Fruit fly (Drosophila melanogaster): Measurements from ENCODE around the gene CG44153.

The CG44153 gene

DNA sequence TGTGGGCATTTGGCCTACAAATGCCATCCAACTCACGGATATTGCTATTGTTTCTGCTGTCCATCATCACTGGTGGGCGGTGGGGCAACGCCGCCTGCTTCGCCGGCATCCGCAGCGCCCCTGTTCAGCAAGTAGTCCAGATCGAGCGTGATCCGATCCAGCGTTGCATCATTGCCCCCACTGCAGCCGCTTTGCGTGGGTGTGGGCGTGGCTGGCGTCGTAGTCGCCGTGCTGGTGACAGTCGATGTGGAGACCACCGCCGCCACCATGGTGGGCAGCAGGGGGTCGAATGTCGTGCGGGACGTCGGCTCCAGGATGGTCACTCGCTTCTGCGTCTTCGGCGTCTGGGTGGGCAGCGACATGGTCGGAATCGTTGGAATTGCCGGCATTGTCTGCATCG lies 115.3 kb downstream of the CG44153 start:
- no peak for TF ChIP-seq noc (tag; optimal IDR thresholded peaks at IDR 0.05)

DNA sequence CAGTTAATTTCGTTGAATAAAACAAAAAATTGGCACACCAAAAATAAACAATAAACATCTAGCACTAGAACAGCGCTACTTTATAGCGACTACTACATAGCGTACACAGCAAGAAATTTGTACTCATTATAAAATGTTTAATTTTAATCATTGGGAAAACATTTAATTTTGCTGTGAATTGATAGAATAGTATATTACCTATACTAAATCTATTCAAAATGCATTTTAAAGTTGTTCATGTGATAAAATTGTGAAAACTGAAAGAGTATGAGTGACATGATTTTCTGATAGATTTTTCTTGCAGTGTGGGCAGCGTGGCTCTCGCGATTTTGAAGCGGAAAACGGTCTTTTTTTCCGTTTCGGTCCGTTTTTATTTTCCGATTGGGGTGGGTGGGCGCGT lies 118.8 kb downstream of the CG44153 start:
- TF ChIP-seq noc (tag; optimal IDR thresholded peaks at IDR 0.05): no peak

DNA sequence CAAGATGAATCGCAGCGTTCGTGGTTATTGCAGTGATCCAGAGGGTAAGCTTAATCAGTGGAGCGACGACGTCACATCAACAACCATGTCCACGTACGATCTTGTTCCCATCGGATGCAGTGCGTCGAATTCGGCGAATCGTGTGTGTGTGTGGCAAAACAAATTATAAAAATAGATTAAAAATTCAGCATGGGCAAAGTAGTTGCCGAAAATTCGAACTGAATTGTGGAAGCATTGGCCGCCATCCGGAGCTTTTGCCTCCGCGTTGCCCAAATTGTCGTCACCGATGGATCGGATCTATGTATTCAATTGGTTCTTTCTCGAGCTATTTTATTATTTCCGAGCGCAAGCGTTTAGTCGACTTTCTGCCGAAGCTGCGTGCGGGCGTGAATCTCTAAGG lies 119.5 kb downstream of the CG44153 start, which contains the start of gene Spn31A:
TSS of gene Spn31A (plus strand) at position 301 of the 400 bp plus-strand sequence.
- no peak for TF ChIP-seq noc (tag; optimal IDR thresholded peaks at IDR 0.05)

DNA sequence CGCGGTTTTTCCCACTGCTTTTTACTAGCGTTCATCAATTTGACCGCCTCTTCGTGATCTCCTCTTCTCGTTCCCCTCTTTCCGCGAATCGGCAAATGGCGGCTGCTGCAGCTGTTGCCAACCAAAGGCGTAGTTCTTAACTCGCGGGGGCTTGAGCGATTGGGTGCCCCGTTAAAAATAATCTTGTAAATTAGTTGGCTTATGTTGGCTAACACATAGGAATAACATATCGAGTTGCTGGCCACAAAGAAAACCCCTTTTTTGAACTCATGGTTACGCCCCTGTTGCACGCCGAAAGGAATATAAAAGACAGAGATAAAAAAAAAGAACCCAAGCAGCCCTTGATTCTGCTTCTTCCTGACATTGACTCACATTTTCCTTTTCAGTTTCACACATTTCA lies 122.8 kb downstream of the CG44153 start:
- TF ChIP-seq noc (tag; optimal IDR thresholded peaks at IDR 0.05): no peak

DNA sequence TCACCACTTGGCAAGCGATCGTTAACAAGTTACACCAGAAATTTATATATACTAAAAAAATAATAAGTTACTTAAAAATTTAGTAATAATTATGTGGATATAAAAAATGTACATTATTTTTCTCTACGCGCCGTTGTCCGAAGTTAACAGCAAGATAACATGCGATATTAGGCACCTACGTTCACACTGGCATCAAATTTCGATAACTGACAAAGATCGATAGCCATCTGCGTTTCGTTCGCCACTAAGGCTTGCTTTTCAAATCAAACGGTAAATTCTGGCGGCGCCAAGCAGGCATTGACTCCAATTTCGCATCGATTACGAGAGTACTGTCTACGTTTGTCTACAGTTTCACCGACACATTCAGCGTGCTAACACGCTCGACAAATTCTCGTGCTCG lies 123.4 kb downstream of the CG44153 start, which contains the start of gene Pen:
TSS of gene Pen (plus strand) at position 196 of the 400 bp plus-strand sequence.
- no peak for TF ChIP-seq noc (tag; optimal IDR thresholded peaks at IDR 0.05)

DNA sequence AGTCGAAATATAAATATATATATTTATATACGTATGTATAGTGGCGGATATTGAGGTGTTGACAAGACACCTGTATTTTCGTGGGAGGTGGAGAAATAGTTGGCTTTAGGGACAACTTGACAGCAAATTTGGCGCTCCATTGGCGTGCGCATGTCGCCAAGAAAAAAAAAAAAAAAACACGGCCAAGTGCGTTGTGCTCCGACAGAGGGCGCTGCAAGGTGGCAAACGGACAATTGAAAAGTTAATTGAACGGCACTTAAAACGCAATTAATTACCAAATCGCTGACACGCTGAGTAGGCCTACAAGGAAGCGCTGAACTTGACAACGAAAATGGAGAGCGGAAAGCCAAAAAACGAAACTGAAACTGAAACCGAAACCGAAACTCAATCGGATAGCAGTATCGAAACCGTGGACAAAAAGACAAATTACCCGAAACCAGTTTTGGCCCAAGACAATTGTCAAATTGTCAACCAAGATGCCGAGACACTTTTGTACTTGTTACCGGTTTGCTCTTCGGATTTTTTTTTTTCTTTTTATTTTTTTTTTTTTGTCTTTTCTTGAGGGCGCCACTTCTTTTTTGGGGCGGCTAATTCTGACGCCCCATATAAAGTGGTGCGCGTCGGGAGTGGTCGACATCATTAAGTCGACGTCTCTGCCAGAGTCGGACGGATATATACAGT lies 126.3 kb downstream of the CG44153 start, which contains the start of gene Cpr31A:
TSS of gene Cpr31A (plus strand) at position 631 of the 681 bp plus-strand sequence.
- no peak for TF ChIP-seq noc (tag; optimal IDR thresholded peaks at IDR 0.05)

DNA sequence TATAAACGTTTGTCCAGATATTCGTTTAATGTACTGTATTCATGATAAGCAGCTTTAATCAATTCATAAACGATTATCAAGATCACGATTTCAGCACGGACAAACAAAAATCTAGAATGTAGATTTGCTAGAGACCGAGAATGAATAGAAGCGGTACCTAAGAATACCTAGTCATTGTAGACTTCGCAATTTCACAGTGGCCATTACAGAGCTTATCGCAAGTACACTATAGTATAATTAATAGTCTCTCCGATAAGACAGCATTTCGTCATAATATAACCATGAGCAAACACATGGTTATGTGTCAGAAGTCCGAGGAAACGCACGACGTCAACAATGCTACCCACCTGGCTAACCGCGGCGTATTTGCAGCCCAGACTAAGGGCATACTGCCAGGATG lies 130.8 kb downstream of the CG44153 start, which contains the start of gene CG33301:
TSS of gene CG33301 (plus strand) at position 301 of the 400 bp plus-strand sequence.
- no peak for TF ChIP-seq noc (tag; optimal IDR thresholded peaks at IDR 0.05)

DNA sequence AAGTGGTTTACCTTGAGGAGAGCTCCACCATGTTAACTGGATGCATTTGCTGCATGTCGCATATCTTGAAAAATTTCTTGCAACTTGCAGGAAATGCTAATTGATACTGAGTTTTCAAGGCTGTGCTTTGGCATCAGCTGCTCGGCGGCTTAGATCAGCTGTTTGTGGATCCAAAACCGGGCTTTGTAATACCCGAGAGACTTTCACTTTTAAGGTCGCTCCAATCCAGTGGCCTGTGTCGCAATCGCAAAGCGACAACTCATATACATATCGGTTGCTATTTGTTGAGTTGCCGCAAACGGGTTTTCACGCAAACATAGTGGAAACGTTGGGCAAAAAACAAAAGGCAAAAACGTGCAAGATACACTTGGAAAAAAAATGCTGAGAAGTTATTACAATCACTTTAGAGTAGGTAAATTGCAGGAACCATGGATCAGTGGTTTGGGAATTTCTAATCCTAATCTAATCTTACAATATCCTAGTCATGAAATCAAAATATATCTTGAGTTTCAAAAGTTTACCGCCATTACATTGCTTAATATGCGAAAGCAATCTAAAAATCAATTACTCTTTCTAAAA lies 144.2 kb downstream of the CG44153 start:
- TF ChIP-seq noc (tag; optimal IDR thresholded peaks at IDR 0.05): no peak

DNA sequence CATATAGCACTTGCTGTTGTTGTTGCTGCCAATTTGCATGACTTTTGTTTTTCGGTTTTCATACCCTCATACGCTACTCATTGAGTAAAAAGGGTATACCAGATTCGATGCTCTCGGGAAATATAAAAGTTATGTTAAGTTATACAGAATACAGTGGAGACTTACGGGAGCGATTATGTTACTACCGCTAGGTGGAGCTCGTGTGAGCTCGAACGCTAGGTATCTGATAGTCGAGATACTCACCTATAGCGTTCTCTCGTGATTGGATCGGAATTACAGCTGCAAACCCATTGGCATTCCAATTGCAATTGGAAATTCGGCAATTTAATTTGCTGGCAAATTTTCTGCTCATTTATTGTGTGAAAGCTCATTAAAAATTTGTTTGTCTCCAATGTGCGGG lies 146.6 kb downstream of the CG44153 start:
- TF ChIP-seq noc (tag; optimal IDR thresholded peaks at IDR 0.05): no peak

DNA sequence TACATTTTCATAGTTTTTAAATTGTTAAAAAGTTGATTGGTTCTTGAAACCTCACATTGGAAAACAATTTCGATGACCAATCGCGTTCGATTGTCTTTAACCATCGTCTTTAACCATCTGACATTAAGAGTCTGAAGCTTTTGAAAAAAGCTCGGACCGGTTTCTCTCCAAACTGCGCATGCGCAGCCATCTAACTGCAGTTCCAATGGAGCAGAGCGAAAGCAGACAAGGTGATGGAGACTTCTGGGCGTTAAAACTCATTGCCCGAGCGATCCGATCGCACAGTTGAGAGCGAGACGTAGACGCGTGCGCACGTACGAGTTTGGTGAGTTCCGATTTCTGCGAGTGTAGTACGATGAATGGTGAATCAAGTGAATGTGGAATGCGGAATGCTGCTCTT lies 147.6 kb downstream of the CG44153 start, which contains the start of gene obst-B:
TSS of gene obst-B (plus strand) at position 276 of the 400 bp plus-strand sequence.
- TF ChIP-seq noc (tag; optimal IDR thresholded peaks at IDR 0.05): no peak

DNA sequence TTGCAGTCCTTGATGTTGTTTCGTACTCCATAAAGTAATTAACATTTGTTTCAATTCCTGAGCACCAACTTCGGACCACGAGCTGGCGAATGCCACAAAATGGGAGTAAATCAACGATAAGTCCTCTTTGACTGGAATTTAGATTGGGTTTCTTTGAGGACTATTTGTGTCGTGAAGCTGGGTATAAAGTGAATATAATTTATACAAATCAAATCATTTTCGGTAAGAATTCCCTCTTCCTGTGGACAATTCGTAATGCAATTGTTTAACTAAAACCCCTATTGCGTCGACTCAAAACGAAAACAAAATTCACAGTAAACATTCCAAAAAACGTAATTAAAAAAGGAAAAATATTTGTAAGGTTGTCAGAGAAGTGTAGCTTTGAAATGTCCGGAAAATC lies 153.7 kb downstream of the CG44153 start, which contains the start of gene CG13127:
TSS of gene CG13127 (plus strand) at position 301 of the 400 bp plus-strand sequence.
- no peak for TF ChIP-seq noc (tag; optimal IDR thresholded peaks at IDR 0.05)

DNA sequence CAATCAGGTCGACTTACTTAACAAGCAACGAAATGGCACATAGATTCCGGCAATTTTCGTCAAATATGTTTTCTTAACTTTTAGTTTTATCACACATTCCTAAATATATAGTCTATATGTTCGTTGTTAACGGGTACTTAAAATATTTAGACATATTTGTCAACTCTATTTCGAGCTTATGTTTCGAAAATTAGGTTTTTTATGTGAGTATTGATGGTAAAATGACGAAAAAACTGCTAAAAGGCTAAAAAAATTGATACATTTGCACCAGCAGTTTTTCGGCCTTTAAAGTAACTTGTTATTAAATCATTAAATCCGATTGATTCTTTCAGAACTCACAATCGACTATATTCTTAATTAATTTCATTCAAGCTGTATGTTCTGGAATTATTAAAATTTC lies 162.7 kb downstream of the CG44153 start, which contains the start of gene CG13131:
TSS of gene CG13131 (minus strand) at position 101 of the 400 bp plus-strand sequence.
- TF ChIP-seq noc (tag; optimal IDR thresholded peaks at IDR 0.05): no peak
